Worm (Caenorhabditis elegans) whole organism, midembryonic: ENCODE data around the gene C12D8.21.

ENCODE experiments used
- flt-1 ChIP-seq: fragments of 200-800 bp; sonication (Bioruptor generic); IDR thresholded peaks from 2 replicates; pipeline ENCODE4 v1.3.6; 2022; ENCODE audit warnings: missing genetic modification characterization, missing compliant biosample characterization
- ref-1 ChIP-seq: fragments of 200-800 bp; sonication (Bioruptor generic); conservative IDR thresholded peaks from 2 replicates; pipeline ENCODE4 v1.3.6; 2022; ENCODE audit warnings: missing genetic modification reagents, missing genetic modification characterization, missing compliant biosample characterization

DNA sequence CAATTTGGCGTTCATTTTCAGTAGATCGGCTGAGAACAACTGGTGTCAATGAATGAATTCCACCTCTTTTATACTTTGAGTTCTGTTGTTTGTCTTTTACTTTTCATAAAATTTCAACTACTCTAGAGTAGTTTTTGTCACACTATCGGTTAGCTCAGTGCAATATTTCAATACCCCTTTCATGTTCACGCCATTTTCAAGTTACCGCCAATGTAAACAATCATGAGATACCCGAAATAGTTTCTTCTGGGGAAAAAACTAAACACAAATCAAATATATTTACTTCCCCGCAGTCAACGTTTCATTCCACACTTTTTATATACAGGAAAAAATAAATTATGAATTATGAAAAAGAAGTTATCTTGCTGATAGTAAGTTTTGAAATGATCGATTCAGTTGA, 12.6 kb downstream of the C12D8.21 start, which contains the start of gene fipr-4:
- TF ChIP-seq flt-1 (no peak), ref-1 (GFP tag; lab: Robert Waterston, UW) (no peak)
